Worm (Caenorhabditis elegans): Measurements from ENCODE around the gene E02H1.6.
A peak's percentile ranks its signal among the peaks of the same experiment; 100 is the strongest.

E02H1.6 gene

DNA sequence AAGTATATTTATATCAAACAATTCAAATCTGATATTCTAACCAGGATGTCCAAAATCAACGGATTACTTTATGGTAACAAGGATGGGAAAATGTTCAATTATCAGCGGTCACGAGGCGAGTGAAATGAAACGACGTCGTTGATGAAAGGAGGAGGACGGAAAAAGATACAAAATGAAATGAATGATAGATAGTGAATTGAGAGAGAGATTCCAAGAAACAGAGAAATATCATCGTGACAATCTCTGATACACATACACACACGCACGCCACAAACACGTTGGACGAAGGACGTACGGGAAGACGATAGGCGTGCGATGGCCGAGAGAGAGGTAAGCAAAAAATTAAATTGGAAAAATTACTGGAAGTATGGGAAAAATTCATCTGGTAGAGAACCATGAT lies 4.6 kb downstream of the E02H1.6 start:
- TF ChIP-seq saeg-2 (GFP tag; IDR thresholded peaks at IDR 0.05) (0 out of 2 replicates have a peak, but pooled peaks have one; percentile 18), nhr-76 (tag; optimal IDR thresholded peaks at IDR 0.05) (no peak), lin-38 (GFP tag; IDR thresholded peaks at IDR 0.05) (peak; percentile 20; the same call in 1 of the 2 replicates), F37D6.2 (tag; optimal IDR thresholded peaks at IDR 0.05) (no peak), mes-2 (tag; optimal IDR thresholded peaks at IDR 0.05; ENCODE audit: poor library complexity, severe bottlenecking) (peak; percentile 0), ceh-20 (GFP tag; IDR thresholded peaks at IDR 0.05) (0 out of 2 replicates have a peak, but pooled peaks have one; percentile 47), unc-62 (GFP tag; optimal IDR thresholded peaks at IDR 0.05 in 1 of 2) (peak in 1 of 2 experiments; percentile 100), unc-62 (tag; optimal IDR thresholded peaks at IDR 0.05) (no peak), mdt-29 (GFP tag; IDR thresholded peaks at IDR 0.05) (no peak), ztf-11 (tag; optimal IDR thresholded peaks at IDR 0.05) (no peak), mxl-3 (GFP tag; optimal IDR thresholded peaks at IDR 0.05) (peak; percentile 100), Y75B8A.6 (GFP tag; IDR thresholded peaks at IDR 0.05) (no peak), lin-15B (tag; optimal IDR thresholded peaks at IDR 0.05) (no peak), cey-2 (tag; optimal IDR thresholded peaks at IDR 0.05; ENCODE audit: borderline replicate concordance, insufficient read depth) (no peak), skn-1 (tag; optimal IDR thresholded peaks at IDR 0.05) (no peak), nhr-11 (tag; optimal IDR thresholded peaks at IDR 0.05) (peak; percentile 96), ceh-62 (tag; optimal IDR thresholded peaks at IDR 0.05) (no peak), arid-1 (GFP tag; conservative IDR thresholded peaks at IDR 0.05) (no peak), snpc-1.2 (GFP tag; IDR thresholded peaks at IDR 0.05) (no peak), T26A8.4 (GFP tag; IDR thresholded peaks at IDR 0.05) (no peak), lsy-2 (tag; optimal IDR thresholded peaks at IDR 0.05) (peak in 1 of 2 experiments; percentile 60), vab-7 (GFP tag; IDR thresholded peaks at IDR 0.05) (no peak), dpl-1 (GFP tag; optimal IDR thresholded peaks at IDR 0.05) (peak; percentile 8), sdz-12 (GFP tag; optimal IDR thresholded peaks at IDR 0.05) (no peak), F49E8.2 (tag; optimal IDR thresholded peaks at IDR 0.05; ENCODE audit: borderline replicate concordance) (no peak), zip-2 (tag; optimal IDR thresholded peaks at IDR 0.05) (no peak), dmd-8 (GFP tag; IDR thresholded peaks at IDR 0.05) (0 out of 2 replicates have a peak, but pooled peaks have one; percentile 53), lin-13 (GFP tag; optimal IDR thresholded peaks at IDR 0.05) (peak; percentile 35), pqm-1 (tag; optimal IDR thresholded peaks at IDR 0.05) (peak; percentile 28), ceh-44 (GFP tag; IDR thresholded peaks at IDR 0.05) (no peak), nhr-48 (tag; optimal IDR thresholded peaks at IDR 0.05) (peak; percentile 90), Y5F2A.4 (GFP tag; optimal IDR thresholded peaks at IDR 0.05) (no peak), nhr-6 (tag; optimal IDR thresholded peaks at IDR 0.05) (peak; percentile 58), gei-8 (GFP tag; optimal IDR thresholded peaks at IDR 0.05) (no peak), duxl-1 (tag; optimal IDR thresholded peaks at IDR 0.05; ENCODE audit: poor library complexity) (no peak), hlh-30 (tag; optimal IDR thresholded peaks at IDR 0.05; ENCODE audit: insufficient read depth) (peak; percentile 91), nhr-41 (GFP tag; IDR thresholded peaks at IDR 0.05) (no peak), dve-1 (tag; optimal IDR thresholded peaks at IDR 0.05; ENCODE audit: insufficient read depth) (peak; percentile 73), nhr-237 (tag; optimal IDR thresholded peaks at IDR 0.05) (no peak), hlh-11 (tag; optimal IDR thresholded peaks at IDR 0.05) (peak; percentile 88), lim-7 (GFP tag; IDR thresholded peaks at IDR 0.05) (no peak), nhr-25 (tag; optimal IDR thresholded peaks at IDR 0.05; ENCODE audit: borderline replicate concordance, insufficient read depth) (peak; percentile 29), snpc-4 (tag; optimal IDR thresholded peaks at IDR 0.05) (no peak), jun-1 (tag; optimal IDR thresholded peaks at IDR 0.05) (no peak), madf-5 (GFP tag; IDR thresholded peaks at IDR 0.05) (no peak), rbr-2 (tag; optimal IDR thresholded peaks at IDR 0.05) (peak; percentile 29), lin-29 (GFP tag; IDR thresholded peaks at IDR 0.05) (no peak), zag-1 (tag; optimal IDR thresholded peaks at IDR 0.05) (no peak), unc-39 (tag; optimal IDR thresholded peaks at IDR 0.05) (no peak), lir-3 (tag; optimal IDR thresholded peaks at IDR 0.05) (no peak), Y105C5A.15 (GFP tag; IDR thresholded peaks at IDR 0.05) (no peak)
